Fruit fly (Drosophila melanogaster): ENCODE results near the gene baz.
A peak's percentile ranks its signal among the peaks of the same experiment; 100 is the strongest.

The baz gene

DNA sequence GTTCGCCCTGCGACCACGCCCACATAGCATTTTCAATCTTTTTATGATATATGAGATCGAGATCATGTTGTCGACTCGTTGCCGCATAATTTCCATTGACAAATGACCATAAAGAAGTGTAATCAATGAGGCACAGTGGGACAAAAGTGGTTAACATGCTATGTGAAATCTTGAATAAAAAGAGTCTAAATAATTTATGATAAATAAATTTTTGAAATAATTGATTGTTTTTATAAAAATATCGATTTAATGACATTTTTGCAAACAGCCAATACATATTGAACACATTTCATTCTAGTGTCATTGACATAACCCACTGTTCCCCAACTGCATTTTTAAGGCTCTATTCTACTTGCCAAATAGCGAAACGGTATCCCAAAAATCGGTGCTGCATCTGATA, 27.7 kb downstream of the baz start:
- TF ChIP-seq CG15710 (tag; optimal IDR thresholded peaks at IDR 0.05) (no peak), rn (GFP tag; IDR thresholded peaks at IDR 0.05) (no peak), CG32121 (GFP tag; IDR thresholded peaks at IDR 0.05) (peak; percentile 57; the same call in 1 of the 2 replicates), Pif1B (GFP tag; optimal IDR thresholded peaks at IDR 0.05) (peak; percentile 2), CG10348 (GFP tag; IDR thresholded peaks at IDR 0.05) (no peak), CG13204 (GFP tag; optimal IDR thresholded peaks at IDR 0.05) (no peak), fd96Ca (GFP tag; IDR thresholded peaks at IDR 0.05) (0 out of 3 replicates have a peak, but pooled peaks have one; percentile 28), EcR (GFP tag; optimal IDR thresholded peaks at IDR 0.05) (no peak), gl (tag; optimal IDR thresholded peaks at IDR 0.05) (no peak), CG12605 (GFP tag; IDR thresholded peaks at IDR 0.05) (0 out of 2 replicates have a peak, but pooled peaks have one; percentile 36), CG9948 (tag; optimal IDR thresholded peaks at IDR 0.05) (peak; percentile 4), Ets98B (GFP tag; IDR thresholded peaks at IDR 0.05) (peak; percentile 54), CG17806 (tag; optimal IDR thresholded peaks at IDR 0.05) (peak; percentile 20), CG8159 (tag; optimal IDR thresholded peaks at IDR 0.05) (no peak), CG4496 (GFP tag; IDR thresholded peaks at IDR 0.05) (peak; percentile 73), D1 (tag; optimal IDR thresholded peaks at IDR 0.05) (no peak), Snoo (tag; optimal IDR thresholded peaks at IDR 0.05) (no peak), CG14655 (GFP tag; optimal IDR thresholded peaks at IDR 0.05) (peak; percentile 12), Pif1A (GFP tag; optimal IDR thresholded peaks at IDR 0.05) (peak; percentile 30), CG34367 (tag; optimal IDR thresholded peaks at IDR 0.05) (no peak), CG8301 (tag; optimal IDR thresholded peaks at IDR 0.05) (peak; percentile 20)

dm6 chrX:17188167-17188566, 28.4 kb downstream of the baz start:
- no peak for TF ChIP-seq CG14655 (GFP tag; optimal IDR thresholded peaks at IDR 0.05)
- no peak for TF ChIP-seq Snoo (tag; optimal IDR thresholded peaks at IDR 0.05)
- TF ChIP-seq CG32121 (GFP tag; IDR thresholded peaks at IDR 0.05) = no peak
- no peak for TF ChIP-seq CG12605 (GFP tag; IDR thresholded peaks at IDR 0.05)
- no peak for TF ChIP-seq CG34367 (tag; optimal IDR thresholded peaks at IDR 0.05)

- TF ChIP-seq rn (GFP tag; IDR thresholded peaks at IDR 0.05) = no peak
- TF ChIP-seq Pif1B (GFP tag; optimal IDR thresholded peaks at IDR 0.05) = no peak
- no peak for TF ChIP-seq CG8159 (tag; optimal IDR thresholded peaks at IDR 0.05)
- no peak for TF ChIP-seq CG12605 (GFP tag; IDR thresholded peaks at IDR 0.05)
- TF ChIP-seq CG4496 (GFP tag; IDR thresholded peaks at IDR 0.05) = no peak
- TF ChIP-seq CG32121 (GFP tag; IDR thresholded peaks at IDR 0.05) = no peak
- TF ChIP-seq CG34367 (tag; optimal IDR thresholded peaks at IDR 0.05) = no peak
- no peak for TF ChIP-seq CG14655 (GFP tag; optimal IDR thresholded peaks at IDR 0.05)
- no peak for TF ChIP-seq fd96Ca (GFP tag; IDR thresholded peaks at IDR 0.05)
- no peak for TF ChIP-seq EcR (GFP tag; optimal IDR thresholded peaks at IDR 0.05)
- TF ChIP-seq D1 (tag; optimal IDR thresholded peaks at IDR 0.05) = no peak
Observed at dm6 chrX:17202498-17203162, 42.8 kb downstream of the baz start, which contains the start of the genes TTLL1A and CG5070. Gene TTLL1A, minus strand, starts transcription at chrX:17202598. Gene CG5070, plus strand, starts transcription at chrX:17203112.

dm6 chrX:17205028-17205427, 45.2 kb downstream of the baz start:
- TF ChIP-seq CG12605 (GFP tag; IDR thresholded peaks at IDR 0.05) = no peak
- no peak for TF ChIP-seq CG10348 (GFP tag; IDR thresholded peaks at IDR 0.05)
- TF ChIP-seq Pif1A (GFP tag; optimal IDR thresholded peaks at IDR 0.05) = no peak
- no peak for TF ChIP-seq CG9948 (tag; optimal IDR thresholded peaks at IDR 0.05)

DNA sequence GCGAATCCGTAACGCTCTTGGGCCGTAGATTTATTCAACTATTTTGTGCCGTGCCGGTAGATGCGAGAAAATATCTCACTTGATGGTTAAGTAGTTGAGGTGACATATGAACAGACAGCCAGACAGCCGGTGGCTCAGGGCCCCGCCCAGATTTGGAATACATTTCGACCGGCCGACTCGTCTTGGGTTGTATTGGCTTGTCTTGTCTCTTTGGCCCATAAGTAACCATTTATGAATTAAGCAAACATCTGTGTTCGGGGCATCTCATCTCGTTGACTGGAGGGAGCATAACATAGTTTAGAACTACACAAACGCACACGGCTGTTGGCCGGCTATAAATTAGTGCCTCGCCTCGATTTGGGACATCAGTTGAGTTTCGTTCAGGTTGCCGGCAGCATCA, 46.2 kb downstream of the baz start, which contains the start of gene CG32564:
TSS of gene CG32564 (plus strand) at position 362 of the 400 bp plus-strand sequence.
- TF ChIP-seq Ets98B (GFP tag; IDR thresholded peaks at IDR 0.05) (no peak), rn (GFP tag; IDR thresholded peaks at IDR 0.05) (no peak), CG32121 (GFP tag; IDR thresholded peaks at IDR 0.05) (no peak), EcR (GFP tag; optimal IDR thresholded peaks at IDR 0.05) (no peak), CG34367 (tag; optimal IDR thresholded peaks at IDR 0.05) (no peak)

DNA sequence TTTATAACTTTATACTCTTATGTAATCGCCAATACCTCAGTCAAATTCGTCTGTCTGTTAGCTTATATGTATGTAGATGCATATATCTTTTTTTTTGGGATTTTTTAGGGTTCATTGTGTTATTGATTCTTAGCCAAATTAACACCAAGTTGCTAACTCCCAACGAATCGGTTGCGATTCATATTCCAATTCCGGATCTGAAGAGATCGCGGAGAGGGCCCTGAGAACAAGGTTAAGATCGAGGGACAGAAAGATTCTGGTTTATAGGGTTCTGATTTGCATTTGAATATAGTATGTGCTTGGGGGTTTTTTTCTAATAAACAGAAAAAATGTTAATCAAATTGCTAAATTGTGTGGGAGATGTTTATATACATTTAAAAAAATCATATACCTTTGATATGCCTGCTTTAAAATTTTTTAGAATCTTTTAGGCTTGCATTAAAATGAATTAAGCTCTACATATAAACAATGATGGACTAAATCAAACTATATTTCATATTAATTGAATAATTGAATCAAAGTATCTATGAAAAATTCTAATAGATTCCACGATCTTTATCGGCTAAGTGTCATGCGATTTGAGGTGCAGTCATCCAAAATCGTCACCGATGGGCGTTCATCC, 48.2 kb downstream of the baz start, which contains the start of gene CG32563:
TSS of gene CG32563 (plus strand) at position 572 of the 622 bp plus-strand sequence.
- no peak for TF ChIP-seq D1 (tag; optimal IDR thresholded peaks at IDR 0.05)
- TF ChIP-seq CG4496 (GFP tag; IDR thresholded peaks at IDR 0.05) = no peak
- no peak for TF ChIP-seq fd96Ca (GFP tag; IDR thresholded peaks at IDR 0.05)
- TF ChIP-seq Snoo (tag; optimal IDR thresholded peaks at IDR 0.05) = no peak
- TF ChIP-seq CG8159 (tag; optimal IDR thresholded peaks at IDR 0.05) = no peak
- TF ChIP-seq CG8301 (tag; optimal IDR thresholded peaks at IDR 0.05) = no peak
- TF ChIP-seq gl (tag; optimal IDR thresholded peaks at IDR 0.05) = no peak
- no peak for TF ChIP-seq CG15710 (tag; optimal IDR thresholded peaks at IDR 0.05)
- TF ChIP-seq CG10348 (GFP tag; IDR thresholded peaks at IDR 0.05) = no peak
- no peak for TF ChIP-seq CG17806 (tag; optimal IDR thresholded peaks at IDR 0.05)
- TF ChIP-seq CG12605 (GFP tag; IDR thresholded peaks at IDR 0.05) = no peak
- no peak for TF ChIP-seq Pif1A (GFP tag; optimal IDR thresholded peaks at IDR 0.05)
- no peak for TF ChIP-seq CG9948 (tag; optimal IDR thresholded peaks at IDR 0.05)
- no peak for TF ChIP-seq CG13204 (GFP tag; optimal IDR thresholded peaks at IDR 0.05)
- TF ChIP-seq rn (GFP tag; IDR thresholded peaks at IDR 0.05) = no peak
- no peak for TF ChIP-seq EcR (GFP tag; optimal IDR thresholded peaks at IDR 0.05)
- no peak for TF ChIP-seq CG14655 (GFP tag; optimal IDR thresholded peaks at IDR 0.05)

Data from whole organism, pupa.